Worm (Caenorhabditis elegans) whole organism, early embryonic: Measurements from ENCODE around the gene Y80D3A.8.

Experiments
- B0310.2 ChIP-seq: sonication (generic microtip); optimal IDR thresholded peaks from 2 replicates; lab custom pipeline; 2016; ENCODE audit warnings: mild to moderate bottlenecking, missing genetic modification characterization, missing compliant biosample characterization
- F13C5.2 ChIP-seq: sonication (generic microtip); optimal IDR thresholded peaks from 2 replicates; lab custom pipeline; 2017; ENCODE audit warnings: mild to moderate bottlenecking, missing genetic modification characterization, inconsistent platforms, missing compliant biosample characterization
- aly-1 ChIP-seq: sonication (generic microtip); optimal IDR thresholded peaks from 2 replicates; lab custom pipeline; 2016; ENCODE audit warnings: missing genetic modification characterization, missing compliant biosample characterization
- ama-1 ChIP-seq: fragments of 150-350 bp; optimal IDR thresholded peaks from 2 replicates; lab custom pipeline; 2014
- ceh-36 ChIP-seq: sonication (generic microtip); optimal IDR thresholded peaks from 2 replicates; lab custom pipeline; 2016; ENCODE audit warnings: missing genetic modification characterization, inconsistent platforms, missing compliant biosample characterization
- hmbx-1 ChIP-seq: sonication (generic microtip); optimal IDR thresholded peaks from 2 replicates; lab custom pipeline; 2016; ENCODE audit warnings: mild to moderate bottlenecking, missing genetic modification characterization, missing compliant biosample characterization
- hmg-4 ChIP-seq: fragments of 200-800 bp; sonication (Bioruptor generic); optimal IDR thresholded peaks from 2 replicates; lab custom pipeline; 2018; ENCODE audit warnings: mild to moderate bottlenecking, missing genetic modification characterization, missing compliant biosample characterization
- hnd-1 ChIP-seq: sonication (generic microtip); optimal IDR thresholded peaks from 2 replicates; lab custom pipeline; 2016; ENCODE audit warnings: missing genetic modification characterization, missing compliant biosample characterization
- pes-1 ChIP-seq: fragments of 200-800 bp; sonication (Bioruptor generic); IDR thresholded peaks from 2 replicates; pipeline ENCODE4 v1.3.6; 2022; ENCODE audit warnings: missing genetic modification reagents, missing genetic modification characterization, missing compliant biosample characterization
- sea-1 ChIP-seq: fragments of 200-800 bp; sonication (Bioruptor generic); conservative IDR thresholded peaks from 2 replicates; pipeline ENCODE4 v1.3.6; 2022; ENCODE audit warnings: missing genetic modification characterization, missing compliant biosample characterization
- tbx-11 ChIP-seq: fragments of 200-800 bp; sonication (Bioruptor generic); IDR thresholded peaks from 2 replicates; pipeline ENCODE4 v1.3.6; 2022; ENCODE audit warnings: missing genetic modification characterization, missing compliant biosample characterization

- TF ChIP-seq aly-1 (tag; lab: Kevin White, UChicago), result no peak
- TF ChIP-seq hnd-1 (tag; lab: Kevin White, UChicago), result no peak
- no peak for TF ChIP-seq F13C5.2 (tag; lab: Kevin White, UChicago)
- TF ChIP-seq ama-1 (lab: Kevin White, UChicago), result no peak
- TF ChIP-seq B0310.2 (tag; lab: Kevin White, UChicago), result no peak
- TF ChIP-seq hmg-4 (GFP tag; lab: Kevin White, UChicago), result no peak
- TF ChIP-seq pes-1 (GFP tag; lab: Robert Waterston, UW), result no peak
- no peak for TF ChIP-seq tbx-11 (GFP tag; lab: Robert Waterston, UW)
- TF ChIP-seq hmbx-1 (tag; lab: Kevin White, UChicago), result no peak
- no peak for TF ChIP-seq ceh-36 (tag; lab: Kevin White, UChicago)
- no peak for TF ChIP-seq sea-1
Observed at ce11 chrV:18911736-18912135, 28.7 kb upstream of the Y80D3A.8 start, which contains the start of gene cyp-42A1.
